Fruit fly (Drosophila melanogaster) whole organism, embryonic: ENCODE results near the gene Mical.

Experiments used
- BEAF-32 ChIP-seq: fragments of 200-800 bp; sonication (Bioruptor generic); optimal IDR thresholded peaks from 3 replicates; lab custom pipeline; 2017; ENCODE audit warnings: missing biosample characterization, missing genetic modification characterization, mild to moderate bottlenecking, moderate library complexity, missing genetic modification reagents
- Bdp1 ChIP-seq: fragments of 200-800 bp; sonication (Bioruptor generic); optimal IDR thresholded peaks from 3 replicates; lab custom pipeline; 2016; ENCODE audit warnings: missing biosample characterization, missing genetic modification characterization
- Bgb ChIP-seq: fragments of 200-800 bp; sonication (Bioruptor generic); IDR thresholded peaks from 2 replicates; pipeline ENCODE4 v1.3.6; 2022; ENCODE audit warnings: missing biosample characterization, missing genetic modification characterization; ENCODE audit not compliant: partially characterized antibody
- CG11093 ChIP-seq: fragments of 200-800 bp; sonication (Bioruptor generic); IDR thresholded peaks from 3 replicates; pipeline ENCODE4 v1.3.6; 2022; ENCODE audit warnings: missing biosample characterization, missing genetic modification characterization
- CG14014 ChIP-seq: fragments of 200-800 bp; sonication (Bioruptor generic); IDR thresholded peaks from 2 replicates; pipeline ENCODE4 v1.3.6; 2022; ENCODE audit warnings: missing biosample characterization, missing genetic modification characterization
- CG15479 ChIP-seq: fragments of 200-800 bp; sonication (Bioruptor generic); optimal IDR thresholded peaks from 3 replicates; lab custom pipeline; 2019; ENCODE audit warnings: missing biosample characterization, mild to moderate bottlenecking, missing genetic modification characterization, moderate library complexity
- CG17385 ChIP-seq: fragments of 200-800 bp; sonication (Bioruptor generic); optimal IDR thresholded peaks from 3 replicates; lab custom pipeline; 2018; ENCODE audit warnings: missing biosample characterization, mild to moderate bottlenecking, missing genetic modification characterization
- CG2116 ChIP-seq: fragments of 200-800 bp; sonication (Bioruptor generic); optimal IDR thresholded peaks from 3 replicates; lab custom pipeline; 2018; ENCODE audit warnings: missing biosample characterization, mild to moderate bottlenecking, missing genetic modification characterization
- CG4617 ChIP-seq: fragments of 200-800 bp; sonication (Bioruptor generic); optimal IDR thresholded peaks from 3 replicates; lab custom pipeline; 2016; ENCODE audit warnings: missing biosample characterization, missing genetic modification characterization, borderline replicate concordance
- CG4854 ChIP-seq: fragments of 200-800 bp; sonication (Bioruptor generic); optimal IDR thresholded peaks from 2 replicates; lab custom pipeline; 2016; ENCODE audit warnings: missing biosample characterization, missing genetic modification characterization, inconsistent platforms
- CG6654 ChIP-seq: fragments of 200-800 bp; sonication (Bioruptor generic); optimal IDR thresholded peaks from 2 replicates; lab custom pipeline; 2017; ENCODE audit warnings: missing biosample characterization, mild to moderate bottlenecking, missing genetic modification characterization
- CG6765 ChIP-seq: fragments of 200-800 bp; sonication (Bioruptor generic); optimal IDR thresholded peaks from 3 replicates; lab custom pipeline; 2017; ENCODE audit warnings: missing biosample characterization, mild to moderate bottlenecking, missing genetic modification characterization
- CG6813 ChIP-seq: fragments of 200-800 bp; sonication (Bioruptor generic); optimal IDR thresholded peaks from 2 replicates; lab custom pipeline; 2017; ENCODE audit warnings: missing biosample characterization, missing genetic modification characterization, mild to moderate bottlenecking, moderate library complexity, missing genetic modification reagents
- CG7372 ChIP-seq: fragments of 200-800 bp; sonication (Bioruptor generic); IDR thresholded peaks from 2 replicates; pipeline ENCODE4 v1.3.6; 2022; ENCODE audit warnings: missing biosample characterization, missing genetic modification characterization
- CG7786 ChIP-seq: fragments of 200-800 bp; sonication (Bioruptor generic); optimal IDR thresholded peaks from 2 replicates; lab custom pipeline; 2016; ENCODE audit warnings: missing biosample characterization, missing genetic modification characterization
- Dref ChIP-seq: fragments of 200-800 bp; sonication (Bioruptor generic); IDR thresholded peaks from 2 replicates; pipeline ENCODE4 v1.3.6; 2022; ENCODE audit warnings: missing biosample characterization, missing genetic modification characterization
- Eip74EF ChIP-seq, 2 experiments: fragments of 200-800 bp in 1 of 2; fragments of >200 bp in 1 of 2; sonication (Bioruptor generic) in 1 of 2; optimal IDR thresholded peaks; 2 replicates each; lab custom pipeline; 2017 to 2019; ENCODE audit warnings: missing biosample characterization in 2 of 2, missing genetic modification characterization in 2 of 2, mild to moderate bottlenecking in 1 of 2, moderate library complexity in 1 of 2
- Fer1 ChIP-seq: fragments of 200-800 bp; sonication (Bioruptor generic); optimal IDR thresholded peaks from 2 replicates; lab custom pipeline; 2017; ENCODE audit warnings: missing biosample characterization, mild to moderate bottlenecking, missing genetic modification characterization
- H2.0 ChIP-seq: fragments of 200-800 bp; sonication (Bioruptor generic); IDR thresholded peaks from 2 replicates; pipeline ENCODE4 v1.3.6; 2022; ENCODE audit warnings: missing biosample characterization, missing genetic modification characterization
- HmgD ChIP-seq: fragments of 200-800 bp; sonication (Bioruptor generic); optimal IDR thresholded peaks from 3 replicates; lab custom pipeline; 2016; ENCODE audit warnings: missing biosample characterization, missing genetic modification characterization
- Hr78 ChIP-seq, 2 experiments: fragments of 200-800 bp in 1 of 2; fragments of >200 bp in 1 of 2; sonication (Bioruptor generic) in 1 of 2; optimal IDR thresholded peaks; 2 replicates each; lab custom pipeline; 2017 to 2019; ENCODE audit warnings: missing biosample characterization in 2 of 2, missing genetic modification characterization in 2 of 2, mild to moderate bottlenecking in 1 of 2, moderate library complexity in 1 of 2
- Lpt ChIP-seq: fragments of >200 bp; optimal IDR thresholded peaks from 2 replicates; lab custom pipeline; 2018; ENCODE audit warnings: missing biosample characterization, missing genetic modification characterization
- Mes4 ChIP-seq: fragments of 200-800 bp; sonication (Bioruptor generic); optimal IDR thresholded peaks from 2 replicates; lab custom pipeline; 2016; ENCODE audit warnings: missing biosample characterization, missing genetic modification characterization
- Nf-YA ChIP-seq: fragments of 200-800 bp; sonication (Bioruptor generic); IDR thresholded peaks from 2 replicates; pipeline ENCODE4 v1.3.6; 2022; ENCODE audit warnings: missing biosample characterization, missing genetic modification characterization
- Nf-YB ChIP-seq: fragments of 200-800 bp; sonication (Bioruptor generic); optimal IDR thresholded peaks from 3 replicates; lab custom pipeline; 2019; ENCODE audit warnings: missing biosample characterization, mild to moderate bottlenecking, missing genetic modification characterization, moderate library complexity
- Nf-YC ChIP-seq: fragments of 200-800 bp; optimal IDR thresholded peaks from 3 replicates; lab custom pipeline; 2019; ENCODE audit warnings: missing biosample characterization, mild to moderate bottlenecking, missing genetic modification characterization, moderate library complexity
- Pdp1 ChIP-seq, 2 experiments: fragments of 200-800 bp; sonication (Bioruptor generic); optimal IDR thresholded peaks; 3 replicates each; lab custom pipeline; 2016; ENCODE audit warnings: missing biosample characterization in 2 of 2, missing genetic modification characterization in 2 of 2, mild to moderate bottlenecking in 1 of 2, moderate library complexity in 1 of 2
- Sin3A ChIP-seq: fragments of >200 bp; optimal IDR thresholded peaks from 2 replicates; lab custom pipeline; 2018
- Usf ChIP-seq: fragments of 200-800 bp; sonication (Bioruptor generic); optimal IDR thresholded peaks from 2 replicates; lab custom pipeline; 2017; ENCODE audit warnings: missing genotype, missing biosample characterization, missing genetic modification characterization
- Vsx1 ChIP-seq: fragments of 200-800 bp; sonication (Bioruptor generic); optimal IDR thresholded peaks from 2 replicates; lab custom pipeline; 2017; ENCODE audit warnings: missing biosample characterization, mild to moderate bottlenecking, missing genetic modification characterization, missing genetic modification reagents
- Xbp1 ChIP-seq: fragments of 200-800 bp; sonication (Bioruptor generic); optimal IDR thresholded peaks from 3 replicates; lab custom pipeline; 2016; ENCODE audit warnings: missing biosample characterization, mild to moderate bottlenecking, missing genetic modification characterization
- YL-1 ChIP-seq: fragments of 200-800 bp; sonication (Bioruptor generic); optimal IDR thresholded peaks from 3 replicates; lab custom pipeline; 2017; ENCODE audit warnings: missing biosample characterization, mild to moderate bottlenecking, missing genetic modification characterization
- ap ChIP-seq: fragments of 200-800 bp; sonication (Bioruptor generic); IDR thresholded peaks from 2 replicates; pipeline ENCODE4 v1.3.6; 2022; ENCODE audit warnings: missing biosample characterization, missing genetic modification characterization
- cad ChIP-seq: fragments of >200 bp; optimal IDR thresholded peaks from 2 replicates; lab custom pipeline; 2017; ENCODE audit warnings: missing biosample characterization, missing genetic modification characterization
- crol ChIP-seq: fragments of 200-800 bp; sonication (Bioruptor generic); IDR thresholded peaks from 2 replicates; pipeline ENCODE4 v1.3.6; 2022; ENCODE audit warnings: missing biosample characterization, missing genetic modification characterization
- crp ChIP-seq, 2 experiments: fragments of 200-800 bp; sonication (Bioruptor generic); optimal IDR thresholded peaks; 2 replicates in 1 of 2; 3 replicates in 1 of 2; lab custom pipeline; 2017; ENCODE audit warnings: missing biosample characterization in 2 of 2, missing genetic modification characterization in 2 of 2, mild to moderate bottlenecking in 1 of 2, moderate library complexity in 1 of 2
- gem ChIP-seq: fragments of 200-800 bp; sonication (Bioruptor generic); optimal IDR thresholded peaks from 2 replicates; lab custom pipeline; 2019; ENCODE audit warnings: missing biosample characterization, mild to moderate bottlenecking, missing genetic modification characterization, moderate library complexity
- hbn ChIP-seq: fragments of 200-800 bp; sonication (Bioruptor generic); IDR thresholded peaks from 2 replicates; pipeline ENCODE4 v1.3.6; 2022; ENCODE audit warnings: missing biosample characterization, missing genetic modification characterization; ENCODE audit not compliant: partially characterized antibody
- insv ChIP-seq, 2 experiments: fragments of 200-800 bp; sonication (Bioruptor generic); optimal IDR thresholded peaks; 3 replicates each; lab custom pipeline; 2016 to 2018; ENCODE audit warnings: missing biosample characterization in 2 of 2, missing genetic modification characterization in 2 of 2
- luna ChIP-seq: fragments of 200-800 bp; sonication (Bioruptor generic); optimal IDR thresholded peaks from 2 replicates; lab custom pipeline; 2016; ENCODE audit warnings: missing biosample characterization, missing genetic modification characterization
- maf-S ChIP-seq: fragments of 200-800 bp; sonication (Bioruptor generic); optimal IDR thresholded peaks from 2 replicates; lab custom pipeline; 2016; ENCODE audit warnings: missing biosample characterization, missing genetic modification characterization
- nerfin-2 ChIP-seq: fragments of 200-800 bp; sonication (Bioruptor generic); IDR thresholded peaks from 2 replicates; pipeline ENCODE4 v1.3.6; 2022; ENCODE audit warnings: missing biosample characterization, missing genetic modification characterization; ENCODE audit not compliant: partially characterized antibody
- pfk ChIP-seq: fragments of 200-800 bp; sonication (Bioruptor generic); optimal IDR thresholded peaks from 2 replicates; lab custom pipeline; 2018; ENCODE audit warnings: missing biosample characterization, mild to moderate bottlenecking, missing genetic modification characterization, moderate library complexity
- pnt ChIP-seq: fragments of 200-800 bp; sonication (Bioruptor generic); optimal IDR thresholded peaks from 3 replicates; lab custom pipeline; 2016; ENCODE audit warnings: missing biosample characterization, missing genetic modification characterization
- schlank ChIP-seq: fragments of 200-800 bp; sonication (Bioruptor generic); optimal IDR thresholded peaks from 2 replicates; lab custom pipeline; 2018; ENCODE audit warnings: missing biosample characterization, mild to moderate bottlenecking, missing genetic modification characterization
- sens ChIP-seq: fragments of 200-800 bp; sonication (Bioruptor generic); peaks from one replicate; lab custom pipeline; 2016; ENCODE audit warnings: missing biosample characterization, missing genetic modification characterization
- sna ChIP-seq: fragments of 200-800 bp; sonication (Bioruptor generic); IDR thresholded peaks from 2 replicates; pipeline ENCODE4 v1.3.6; 2022; ENCODE audit warnings: missing biosample characterization, missing genetic modification characterization; ENCODE audit not compliant: partially characterized antibody
- toy ChIP-seq: fragments of 200-800 bp; sonication (Bioruptor generic); IDR thresholded peaks from 2 replicates; pipeline ENCODE4 v1.3.6; 2022; ENCODE audit warnings: missing biosample characterization, missing genetic modification characterization
- trem ChIP-seq: fragments of 200-800 bp; optimal IDR thresholded peaks from 3 replicates; lab custom pipeline; 2019; ENCODE audit warnings: missing biosample characterization, mild to moderate bottlenecking, missing genetic modification characterization, moderate library complexity
- trh ChIP-seq: fragments of 200-800 bp; sonication (Bioruptor generic); optimal IDR thresholded peaks from 2 replicates; lab custom pipeline; 2016; ENCODE audit warnings: missing biosample characterization, missing genetic modification characterization
- usp ChIP-seq: fragments of >200 bp; optimal IDR thresholded peaks from 2 replicates; lab custom pipeline; 2017; ENCODE audit warnings: missing biosample characterization, missing genetic modification characterization

The Mical gene

DNA sequence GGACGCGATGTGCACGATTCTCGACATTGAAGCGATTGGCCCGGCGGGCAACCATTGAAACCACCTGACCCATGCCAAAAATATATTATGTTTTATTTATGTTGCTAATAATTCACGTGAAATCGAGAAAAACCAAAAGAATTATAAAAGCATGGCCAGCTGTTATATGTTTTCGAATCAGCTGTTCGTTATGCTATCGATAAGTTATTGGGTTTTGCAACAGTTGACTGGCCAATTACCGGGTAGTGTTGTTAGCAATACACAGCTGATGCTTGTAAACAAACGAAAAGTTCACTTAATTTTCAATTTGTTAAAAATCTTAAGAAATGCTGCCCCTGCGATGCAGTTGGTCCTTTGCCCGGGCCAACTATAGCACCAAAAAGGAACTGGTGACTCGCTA is 2.6 kb upstream of the Mical start, which contains the start of the genes CG11722 and mtTFB2 (continued):
- TF ChIP-seq Lpt (GFP tag; lab: Kevin White, UChicago) (no peak), Bgb (GFP tag; lab: Robert Waterston, UW) (peak; percentile 41; the same call in 1 of the 2 replicates), trh (GFP tag; lab: Kevin White, UChicago) (no peak), CG6813 (GFP tag; lab: Kevin White, UChicago) (no peak), CG2116 (GFP tag; lab: Kevin White, UChicago) (peak; percentile 50), maf-S (GFP tag; lab: Kevin White, UChicago) (no peak), Nf-YA (GFP tag; lab: Robert Waterston, UW) (no peak), Fer1 (peak; percentile 36), schlank (tag; lab: Kevin White, UChicago) (no peak), CG6654 (GFP tag; lab: Kevin White, UChicago) (no peak), luna (GFP tag; lab: Kevin White, UChicago) (no peak), sna (GFP tag; lab: Robert Waterston, UW) (peak; percentile 45; the same call in 1 of the 2 replicates), CG4854 (GFP tag; lab: Kevin White, UChicago) (no peak), HmgD (GFP tag; lab: Kevin White, UChicago) (no peak), ap (no peak), Dref (peak; percentile 68), hbn (GFP tag; lab: Robert Waterston, UW) (peak; percentile 63; the same call in 1 of the 2 replicates), H2.0 (GFP tag; lab: Robert Waterston, UW) (no peak), cad (GFP tag; lab: Kevin White, UChicago) (no peak), sens (GFP tag; lab: Kevin White, UChicago) (peak; percentile 36), crp (GFP tag; optimal IDR thresholded peaks at IDR 0.05; lab: Kevin White, UChicago) (peak; percentile 50 to 95), Vsx1 (GFP tag; lab: Kevin White, UChicago) (peak; percentile 97), Xbp1 (GFP tag; lab: Kevin White, UChicago) (no peak), Mes4 (GFP tag; lab: Kevin White, UChicago) (no peak), Eip74EF (GFP tag; optimal IDR thresholded peaks at IDR 0.05; lab: Kevin White, UChicago) (no peak), CG17385 (GFP tag; lab: Kevin White, UChicago) (no peak), trem (tag; lab: Kevin White, UChicago) (peak; percentile 10), Hr78 (GFP tag; optimal IDR thresholded peaks at IDR 0.05; lab: Kevin White, UChicago) (no peak), gem (tag; lab: Kevin White, UChicago) (no peak), pfk (no peak), Usf (no peak), toy (GFP tag; lab: Robert Waterston, UW) (no peak), usp (GFP tag; lab: Kevin White, UChicago) (no peak), nerfin-2 (peak; percentile 48; the same call in 1 of the 2 replicates), YL-1 (GFP tag; lab: Kevin White, UChicago) (no peak), Sin3A (lab: Kevin White, UChicago) (no peak), CG7372 (GFP tag; lab: Robert Waterston, UW) (no peak), CG15479 (GFP tag; lab: Kevin White, UChicago) (peak; percentile 45), Nf-YC (tag; lab: Kevin White, UChicago) (peak; percentile 82), Nf-YB (peak; percentile 73), Pdp1 (GFP tag; optimal IDR thresholded peaks at IDR 0.05; lab: Kevin White, UChicago) (peak in 1 of 2 experiments; percentile 84), Bdp1 (GFP tag; lab: Kevin White, UChicago) (no peak), insv (GFP tag; optimal IDR thresholded peaks at IDR 0.05; lab: Kevin White, UChicago) (no peak), CG14014 (GFP tag; lab: Robert Waterston, UW) (no peak), BEAF-32 (GFP tag; lab: Kevin White, UChicago) (peak; percentile 33), CG4617 (GFP tag; lab: Kevin White, UChicago) (no peak), pnt (GFP tag; lab: Kevin White, UChicago) (no peak), crol (GFP tag; lab: Robert Waterston, UW) (no peak), CG7786 (GFP tag; lab: Kevin White, UChicago) (no peak), CG6765 (GFP tag; lab: Kevin White, UChicago) (no peak), CG11093 (GFP tag; lab: Robert Waterston, UW) (no peak)
